Worm (Caenorhabditis elegans) whole organism, L1 larva: Measurements from ENCODE around the gene glb-20.
A peak's percentile ranks its signal among the peaks of the same experiment; 100 is the strongest.

Source experiments
- C04F5.9 ChIP-seq: sonication (generic microtip); optimal IDR thresholded peaks from 2 replicates; lab custom pipeline; 2016; ENCODE audit warnings: missing genetic modification characterization, missing compliant biosample characterization
- C16A3.4 ChIP-seq: fragments of 150-350 bp; optimal IDR thresholded peaks from 2 replicates; lab custom pipeline; 2014; ENCODE audit warnings: missing biosample characterization, missing genetic modification characterization
- C34B4.2 ChIP-seq: sonication (generic microtip); optimal IDR thresholded peaks from 2 replicates; lab custom pipeline; 2017; ENCODE audit warnings: mild to moderate bottlenecking, missing genetic modification characterization, missing compliant biosample characterization
- F16B12.6 ChIP-seq: fragments of 150-350 bp; optimal IDR thresholded peaks from 2 replicates; lab custom pipeline; 2014; ENCODE audit warnings: missing biosample characterization, missing genetic modification characterization
- ama-1 ChIP-seq: fragments of 150-350 bp; optimal IDR thresholded peaks from 2 replicates; lab custom pipeline; 2014
- blmp-1 ChIP-seq: fragments of 150-350 bp; optimal IDR thresholded peaks from 2 replicates; lab custom pipeline; 2014; ENCODE audit warnings: missing biosample characterization, missing genetic modification characterization
- ceh-63 ChIP-seq: fragments of 200-800 bp; sonication (Bioruptor generic); optimal IDR thresholded peaks from 2 replicates; lab custom pipeline; 2018; ENCODE audit warnings: mild to moderate bottlenecking, missing genetic modification characterization, missing compliant biosample characterization
- ceh-82 ChIP-seq, 3 experiments: fragments of 150-350 bp in 1 of 3; sonication (generic microtip) in 2 of 3; optimal IDR thresholded peaks; 2 replicates each; lab custom pipeline; 2014 to 2017; ENCODE audit warnings: missing biosample characterization in 3 of 3, missing genetic modification characterization in 3 of 3
- ceh-90 ChIP-seq: sonication (generic microtip); optimal IDR thresholded peaks from 2 replicates; lab custom pipeline; 2016; ENCODE audit warnings: missing genetic modification characterization, missing compliant biosample characterization
- ces-1 ChIP-seq: fragments of 150-350 bp; optimal IDR thresholded peaks from 2 replicates; lab custom pipeline; 2014; ENCODE audit warnings: missing biosample characterization, missing genetic modification reagents, missing genetic modification characterization
- dsc-1 ChIP-seq: sonication (generic microtip); optimal IDR thresholded peaks from 2 replicates; lab custom pipeline; 2016; ENCODE audit warnings: mild to moderate bottlenecking, missing genetic modification characterization, missing compliant biosample characterization
- efl-1 ChIP-seq, 4 experiments: fragments of 150-350 bp; optimal IDR thresholded peaks in 3 of 4; peaks in 1 of 4; 1 replicate in 1 of 4; 2 replicates in 3 of 4; lab custom pipeline; 2014; ENCODE audit warnings: missing biosample characterization in 2 of 4, missing genetic modification characterization in 2 of 4, missing genetic modification reagents in 2 of 4
- elt-2 ChIP-seq: sonication (generic microtip); optimal IDR thresholded peaks from 2 replicates; lab custom pipeline; 2016; ENCODE audit warnings: missing genetic modification characterization, mild to moderate bottlenecking, inconsistent platforms, missing compliant biosample characterization, missing genetic modification reagents
- elt-3 ChIP-seq, 6 experiments: fragments of 150-350 bp in 1 of 6; sonication (generic microtip); optimal IDR thresholded peaks; 2 replicates each; lab custom pipeline; 2017 to 2018; ENCODE audit warnings: missing biosample characterization in 6 of 6, missing genetic modification characterization in 6 of 6, inconsistent platforms in 1 of 6
- fkh-8 ChIP-seq: sonication (generic microtip); optimal IDR thresholded peaks from 2 replicates; lab custom pipeline; 2016; ENCODE audit warnings: mild to moderate bottlenecking, missing genetic modification characterization, missing compliant biosample characterization
- grh-1 ChIP-seq: fragments of 200-800 bp; sonication (Bioruptor generic); IDR thresholded peaks from 2 replicates; pipeline ENCODE4 v1.3.6; 2022; ENCODE audit warnings: missing genetic modification reagents, missing genetic modification characterization, missing compliant biosample characterization
- hlh-17 ChIP-seq: fragments of 200-800 bp; sonication (Bioruptor generic); optimal IDR thresholded peaks from 2 replicates; lab custom pipeline; 2018; ENCODE audit warnings: missing genetic modification characterization, mild to moderate bottlenecking, missing compliant biosample characterization, moderate library complexity, borderline replicate concordance
- isw-1 ChIP-seq: fragments of 200-800 bp; sonication (Bioruptor generic); IDR thresholded peaks from 2 replicates; pipeline ENCODE4 v1.3.6; 2022; ENCODE audit warnings: missing genetic modification characterization, missing compliant biosample characterization
- jun-1 ChIP-seq: fragments of 150-350 bp; optimal IDR thresholded peaks from 2 replicates; lab custom pipeline; 2014; ENCODE audit warnings: missing biosample characterization, missing genetic modification reagents, missing genetic modification characterization
- lin-14 ChIP-seq: fragments of 200-800 bp; sonication (Bioruptor generic); optimal IDR thresholded peaks from 2 replicates; lab custom pipeline; 2018; ENCODE audit warnings: mild to moderate bottlenecking, missing genetic modification characterization, moderate library complexity, missing compliant biosample characterization
- lin-15B ChIP-seq: fragments of 150-350 bp; sonication (generic microtip); optimal IDR thresholded peaks from 3 replicates; lab custom pipeline; 2014; ENCODE audit warnings: missing biosample characterization, missing genetic modification characterization
- lin-35 ChIP-seq, 2 experiments: fragments of 150-350 bp; optimal IDR thresholded peaks; 2 replicates each; lab custom pipeline; 2014; ENCODE audit warnings: missing biosample characterization in 2 of 2, missing genetic modification characterization in 2 of 2, missing genetic modification reagents in 2 of 2
- lin-39 ChIP-seq: fragments of 150-350 bp; optimal IDR thresholded peaks from 2 replicates; lab custom pipeline; 2014; ENCODE audit warnings: missing biosample characterization, missing genetic modification reagents, missing genetic modification characterization
- mab-9 ChIP-seq: fragments of 200-800 bp; sonication (Bioruptor generic); IDR thresholded peaks from 2 replicates; pipeline ENCODE4 v1.3.6; 2022; ENCODE audit warnings: missing genetic modification reagents, missing genetic modification characterization, missing compliant biosample characterization
- nhr-20 ChIP-seq: sonication (generic microtip); optimal IDR thresholded peaks from 2 replicates; lab custom pipeline; 2016; ENCODE audit warnings: mild to moderate bottlenecking, missing genetic modification characterization, missing compliant biosample characterization
- nhr-28 ChIP-seq: fragments of 150-350 bp; optimal IDR thresholded peaks from 2 replicates; lab custom pipeline; 2014; ENCODE audit warnings: missing biosample characterization, missing genetic modification characterization
- nhr-47 ChIP-seq: sonication (generic microtip); optimal IDR thresholded peaks from 2 replicates; lab custom pipeline; 2016; ENCODE audit warnings: mild to moderate bottlenecking, missing genetic modification characterization, moderate library complexity, missing compliant biosample characterization
- nhr-71 ChIP-seq: sonication (generic microtip); optimal IDR thresholded peaks from 2 replicates; lab custom pipeline; 2016; ENCODE audit warnings: mild to moderate bottlenecking, missing genetic modification characterization, moderate library complexity, missing compliant biosample characterization
- nhr-77 ChIP-seq: fragments of 150-350 bp; optimal IDR thresholded peaks from 2 replicates; lab custom pipeline; 2014; ENCODE audit warnings: missing biosample characterization, missing genetic modification characterization
- nhr-84 ChIP-seq: sonication (generic microtip); optimal IDR thresholded peaks from 2 replicates; lab custom pipeline; 2017; ENCODE audit warnings: missing biosample characterization, missing genetic modification characterization
- nhr-90 ChIP-seq: sonication (generic microtip); optimal IDR thresholded peaks from 2 replicates; lab custom pipeline; 2016; ENCODE audit warnings: mild to moderate bottlenecking, missing genetic modification characterization, missing compliant biosample characterization; ENCODE audit not compliant: poor library complexity
- pag-3 ChIP-seq: sonication (generic microtip); optimal IDR thresholded peaks from 2 replicates; lab custom pipeline; 2017; ENCODE audit warnings: missing genetic modification characterization, mild to moderate bottlenecking, missing compliant biosample characterization, antibody characterized with exemption, borderline replicate concordance; ENCODE audit not compliant: insufficient read depth
- pqm-1 ChIP-seq: sonication (generic microtip); optimal IDR thresholded peaks from 3 replicates; lab custom pipeline; 2017; ENCODE audit warnings: missing biosample characterization, missing genetic modification characterization
- rnt-1 ChIP-seq: sonication (generic microtip); optimal IDR thresholded peaks from 2 replicates; lab custom pipeline; 2016; ENCODE audit warnings: mild to moderate bottlenecking, missing genetic modification characterization, moderate library complexity, missing compliant biosample characterization
- snu-23 ChIP-seq: sonication (generic microtip); optimal IDR thresholded peaks from 2 replicates; lab custom pipeline; 2016; ENCODE audit warnings: missing genetic modification characterization, missing compliant biosample characterization
- sptf-1 ChIP-seq: fragments of 150-350 bp; optimal IDR thresholded peaks from 2 replicates; lab custom pipeline; 2014; ENCODE audit warnings: missing biosample characterization, missing genetic modification characterization
- sup-37 ChIP-seq: fragments of 200-800 bp; sonication (Bioruptor generic); optimal IDR thresholded peaks from 2 replicates; lab custom pipeline; 2018; ENCODE audit warnings: mild to moderate bottlenecking, missing genetic modification characterization, missing compliant biosample characterization
- tbx-2 ChIP-seq: sonication (generic microtip); optimal IDR thresholded peaks from 2 replicates; lab custom pipeline; 2016; ENCODE audit warnings: missing genetic modification characterization, missing compliant biosample characterization
- tlp-1 ChIP-seq: fragments of 150-350 bp; optimal IDR thresholded peaks from 2 replicates; lab custom pipeline; 2014; ENCODE audit warnings: missing biosample characterization, missing genetic modification characterization
- unc-86 ChIP-seq: sonication (generic microtip); optimal IDR thresholded peaks from 2 replicates; lab custom pipeline; 2016; ENCODE audit warnings: missing genetic modification characterization, missing compliant biosample characterization
- xbp-1 ChIP-seq: sonication (generic microtip); optimal IDR thresholded peaks from 2 replicates; lab custom pipeline; 2016; ENCODE audit warnings: missing genetic modification characterization, missing compliant biosample characterization
- zag-1 ChIP-seq: fragments of 150-350 bp; optimal IDR thresholded peaks from 2 replicates; lab custom pipeline; 2014; ENCODE audit warnings: missing biosample characterization, missing genetic modification characterization
- zip-4 ChIP-seq: fragments of 200-800 bp; sonication (Bioruptor generic); optimal IDR thresholded peaks from 2 replicates; lab custom pipeline; 2018; ENCODE audit warnings: mild to moderate bottlenecking, missing genetic modification characterization, moderate library complexity, missing compliant biosample characterization

The glb-20 gene

DNA sequence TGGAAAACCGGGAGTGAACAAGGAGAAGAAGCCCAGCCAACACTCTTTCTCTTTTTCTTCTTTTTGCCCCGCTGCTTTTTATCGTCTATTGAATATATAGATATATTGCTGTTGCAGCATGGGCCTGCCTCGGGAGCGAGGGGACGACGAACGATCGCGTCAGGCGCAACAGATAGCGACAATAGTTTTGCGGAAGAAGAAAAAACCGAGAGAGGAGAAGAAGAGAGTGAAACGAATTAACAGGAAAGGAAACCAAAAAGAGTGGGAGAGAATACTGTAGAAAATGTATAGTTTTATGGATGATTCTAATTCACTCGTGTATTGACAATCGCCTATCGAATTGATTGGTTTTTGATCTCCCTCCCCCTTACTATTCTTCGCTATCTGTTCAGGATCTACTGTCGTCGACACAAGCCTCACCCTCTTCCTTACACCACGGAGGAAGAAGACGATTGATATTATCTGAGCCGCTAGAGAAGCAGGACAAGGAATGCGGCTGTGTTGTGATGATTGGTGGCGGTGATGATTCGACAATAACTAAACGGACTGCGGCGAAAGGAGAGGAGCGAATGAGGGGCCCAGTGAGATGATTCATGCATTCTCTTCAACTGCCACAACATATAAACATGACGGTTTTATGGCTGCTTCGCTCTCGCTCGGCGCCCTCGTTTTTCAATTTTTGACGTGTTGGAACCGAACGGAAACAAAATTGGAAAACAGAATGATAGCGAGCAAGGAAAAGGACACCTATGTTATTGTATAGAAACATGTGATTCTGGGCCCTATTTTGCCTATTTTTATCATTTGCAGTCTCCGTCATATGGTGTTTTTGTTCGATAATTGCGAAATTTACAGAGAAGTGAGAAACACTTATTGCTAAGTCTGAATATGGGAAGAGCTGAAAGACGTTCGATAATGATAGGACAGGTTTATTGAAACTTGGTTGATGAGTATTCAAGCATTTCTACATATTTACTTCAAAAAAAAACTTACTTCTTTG, 29.4 kb downstream of the glb-20 start (continued):
- peak; percentile 23 for TF ChIP-seq nhr-20 (tag; lab: Kevin White, UChicago)
- no peak for TF ChIP-seq mab-9 (GFP tag; lab: Robert Waterston, UW)
- no peak for TF ChIP-seq F16B12.6 (tag; lab: Kevin White, UChicago)
- TF ChIP-seq nhr-28 (tag; lab: Kevin White, UChicago), result no peak
- peak; percentile 57 for TF ChIP-seq lin-14
- no peak for TF ChIP-seq ama-1
- no peak for TF ChIP-seq sup-37 (GFP tag; lab: Kevin White, UChicago)
- TF ChIP-seq, all 84 proteins: peak for 11

ce11 chrX:13525094-13525493, 30.9 kb downstream of the glb-20 start:
- TF ChIP-seq nhr-20 (tag; lab: Kevin White, UChicago) (no peak), efl-1 (optimal IDR thresholded peaks at IDR 0.05; lab: Kevin White, UChicago) (no peak), efl-1 (GFP tag; optimal IDR thresholded peaks at IDR 0.05 in 1 of 2; lab: Kevin White, UChicago) (no peak), unc-86 (tag; lab: Kevin White, UChicago) (no peak), pag-3 (tag; lab: Kevin White, UChicago) (no peak), snu-23 (no peak), tlp-1 (tag; lab: Kevin White, UChicago) (no peak), ceh-90 (tag; lab: Kevin White, UChicago) (no peak), C34B4.2 (tag; lab: Kevin White, UChicago) (no peak), isw-1 (GFP tag; lab: Robert Waterston, UW) (no peak), C16A3.4 (tag; lab: Kevin White, UChicago) (no peak), nhr-84 (no peak), ceh-63 (GFP tag; lab: Kevin White, UChicago) (no peak), mab-9 (GFP tag; lab: Robert Waterston, UW) (no peak), zag-1 (tag; lab: Kevin White, UChicago) (no peak), hlh-17 (GFP tag; lab: Kevin White, UChicago) (no peak), elt-3 (tag; optimal IDR thresholded peaks at IDR 0.05; lab: Kevin White, UChicago) (no peak), xbp-1 (tag; lab: Kevin White, UChicago) (no peak)

DNA sequence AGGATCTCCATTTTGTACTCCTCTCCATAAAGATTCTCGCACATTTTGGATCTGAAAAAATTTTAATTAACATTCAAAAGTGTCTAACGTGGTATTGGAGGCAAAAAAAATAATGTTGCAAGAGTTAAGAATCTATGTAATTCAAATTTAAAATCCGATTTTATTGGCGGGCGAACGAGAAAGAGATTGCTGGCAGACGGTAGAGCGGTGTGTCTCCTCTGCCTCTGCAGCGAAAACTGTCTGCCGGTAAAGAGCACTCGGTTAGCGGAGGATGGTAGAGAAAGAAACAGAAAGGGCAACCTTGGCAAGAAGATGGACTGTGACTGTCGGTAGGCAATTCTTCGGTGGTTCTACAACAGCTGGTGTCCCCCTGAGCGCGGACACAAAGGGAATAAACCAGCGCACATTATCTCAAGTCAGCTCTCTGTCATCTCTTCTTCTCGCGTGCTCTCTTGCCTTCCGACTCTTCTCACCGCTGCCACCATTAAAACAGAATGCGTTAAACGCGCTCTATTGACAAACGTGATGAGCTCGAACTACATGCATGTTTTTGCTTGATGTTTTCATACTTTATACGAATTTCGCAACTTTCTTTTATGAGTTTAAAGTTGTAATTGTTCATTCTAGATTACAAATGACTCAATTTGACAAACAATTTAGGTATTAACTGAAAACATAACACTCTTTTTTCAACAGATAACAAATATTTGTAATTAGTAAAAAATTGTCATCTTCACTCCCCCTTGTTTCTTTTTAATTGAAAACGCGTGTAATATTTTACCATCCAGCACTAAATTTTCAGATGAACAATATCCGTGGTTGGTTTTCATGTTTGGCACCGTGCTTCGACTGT, 36.9 kb downstream of the glb-20 start, which contains the start of the genes cdk-4 and F18H3.1:
TSS of gene cdk-4 (minus strand) at position 51 of the 853 bp plus-strand sequence.
TSS of gene F18H3.1 (plus strand) at position 803 of the 853 bp plus-strand sequence.
- TF ChIP-seq blmp-1 (peak; percentile 10), lin-15B (tag; lab: Kevin White, UChicago) (peak; percentile 14), ceh-82 (tag; optimal IDR thresholded peaks at IDR 0.05; lab: Kevin White, UChicago) (peak in 1 of 3 experiments; percentile 52), nhr-71 (tag; lab: Kevin White, UChicago) (peak; percentile 44), pqm-1 (tag; lab: Kevin White, UChicago) (no peak), zip-4 (GFP tag; lab: Kevin White, UChicago) (no peak), lin-39 (tag; lab: Kevin White, UChicago) (no peak), nhr-20 (tag; lab: Kevin White, UChicago) (peak; percentile 26), sptf-1 (tag; lab: Kevin White, UChicago) (no peak), isw-1 (GFP tag; lab: Robert Waterston, UW) (peak; percentile 2; the same call in 1 of the 2 replicates), elt-3 (tag; optimal IDR thresholded peaks at IDR 0.05; lab: Kevin White, UChicago) (no peak), jun-1 (tag; lab: Kevin White, UChicago) (peak; percentile 38), nhr-90 (tag; lab: Kevin White, UChicago) (peak; percentile 9), dsc-1 (tag; lab: Kevin White, UChicago) (peak; percentile 17), ces-1 (GFP tag; lab: Kevin White, UChicago) (no peak), fkh-8 (tag; lab: Kevin White, UChicago) (peak; percentile 34), nhr-47 (tag; lab: Kevin White, UChicago) (peak; percentile 30), mab-9 (GFP tag; lab: Robert Waterston, UW) (0 out of 2 replicates have a peak, but pooled peaks have one; percentile 11), grh-1 (peak; percentile 39; the same call in 1 of the 2 replicates), nhr-77 (tag; lab: Kevin White, UChicago) (peak; percentile 11), lin-35 (GFP tag; optimal IDR thresholded peaks at IDR 0.05; lab: Kevin White, UChicago) (peak; percentile 23 to 33), tbx-2 (peak; percentile 36), C04F5.9 (tag; lab: Kevin White, UChicago) (no peak), rnt-1 (tag; lab: Kevin White, UChicago) (peak; percentile 30), elt-2 (peak; percentile 5), snu-23 (peak; percentile 45)
